Fruit fly (Drosophila melanogaster) whole organism, embryonic: ENCODE data around the gene COX7AL.
A peak's percentile ranks its signal among the peaks of the same experiment; 100 is the strongest.

Source experiments
- Asciz ChIP-seq: fragments of 200-800 bp; sonication (Bioruptor generic); optimal IDR thresholded peaks from 2 replicates; lab custom pipeline; 2017; ENCODE audit warnings: missing biosample characterization, mild to moderate bottlenecking, missing genetic modification characterization, missing genetic modification reagents
- Bteb2 ChIP-seq: fragments of 200-800 bp; sonication (Bioruptor generic); optimal IDR thresholded peaks from 2 replicates; lab custom pipeline; 2016; ENCODE audit warnings: missing biosample characterization, missing genetic modification characterization
- CG10543 ChIP-seq: fragments of 200-800 bp; sonication (Bioruptor generic); optimal IDR thresholded peaks from 3 replicates; lab custom pipeline; 2017; ENCODE audit warnings: missing biosample characterization, mild to moderate bottlenecking, missing genetic modification characterization, moderate library complexity
- CG10654 ChIP-seq: fragments of 200-800 bp; sonication (Bioruptor generic); optimal IDR thresholded peaks from 2 replicates; lab custom pipeline; 2016; ENCODE audit warnings: missing biosample characterization, missing genetic modification characterization
- CG11560 ChIP-seq: fragments of 200-800 bp; sonication (Bioruptor generic); IDR thresholded peaks from 3 replicates; pipeline ENCODE4 v1.3.6; 2022; ENCODE audit warnings: missing biosample characterization, missing genetic modification characterization
- CG12391 ChIP-seq: fragments of 200-800 bp; sonication (Bioruptor generic); optimal IDR thresholded peaks from 3 replicates; lab custom pipeline; 2018; ENCODE audit warnings: missing biosample characterization, mild to moderate bottlenecking, missing genetic modification characterization, moderate library complexity
- CG15011 ChIP-seq: fragments of 200-800 bp; sonication (Bioruptor generic); optimal IDR thresholded peaks from 3 replicates; lab custom pipeline; 2018; ENCODE audit warnings: missing biosample characterization, mild to moderate bottlenecking, missing genetic modification characterization
- CG15269 ChIP-seq: fragments of 200-800 bp; sonication (Bioruptor generic); optimal IDR thresholded peaks from 2 replicates; lab custom pipeline; 2018; ENCODE audit warnings: missing biosample characterization, mild to moderate bottlenecking, missing genetic modification characterization, moderate library complexity
- CG15696 ChIP-seq: fragments of 200-800 bp; sonication (Bioruptor generic); optimal IDR thresholded peaks from 2 replicates; lab custom pipeline; 2019; ENCODE audit warnings: missing biosample characterization, mild to moderate bottlenecking, missing genetic modification characterization, moderate library complexity
- CG1603 ChIP-seq: fragments of 200-800 bp; sonication (Bioruptor generic); optimal IDR thresholded peaks from 2 replicates; lab custom pipeline; 2019; ENCODE audit warnings: missing biosample characterization, mild to moderate bottlenecking, missing genetic modification characterization, moderate library complexity
- CG17359 ChIP-seq: fragments of 200-800 bp; sonication (Bioruptor generic); optimal IDR thresholded peaks from 3 replicates; lab custom pipeline; 2018; ENCODE audit warnings: missing biosample characterization, mild to moderate bottlenecking, missing genetic modification characterization, moderate library complexity
- CG18476 ChIP-seq: fragments of 200-800 bp; sonication (Bioruptor generic); optimal IDR thresholded peaks from 2 replicates; lab custom pipeline; 2016; ENCODE audit warnings: missing biosample characterization, mild to moderate bottlenecking, missing genetic modification characterization
- CG18599 ChIP-seq: fragments of 200-800 bp; sonication (Bioruptor generic); optimal IDR thresholded peaks from 3 replicates; lab custom pipeline; 2017; ENCODE audit warnings: missing biosample characterization, missing genetic modification characterization, mild to moderate bottlenecking, moderate library complexity, missing genetic modification reagents
- CG2678 ChIP-seq: fragments of 200-800 bp; sonication (Bioruptor generic); optimal IDR thresholded peaks from 3 replicates; lab custom pipeline; 2019; ENCODE audit warnings: missing biosample characterization, mild to moderate bottlenecking, missing genetic modification characterization, moderate library complexity
- CG42726 ChIP-seq: fragments of 200-800 bp; sonication (Bioruptor generic); IDR thresholded peaks from 2 replicates; pipeline ENCODE4 v1.3.6; 2022; ENCODE audit warnings: missing biosample characterization, missing genetic modification characterization; ENCODE audit not compliant: partially characterized antibody
- CG6683 ChIP-seq: fragments of 200-800 bp; sonication (Bioruptor generic); optimal IDR thresholded peaks from 2 replicates; lab custom pipeline; 2017; ENCODE audit warnings: missing biosample characterization, mild to moderate bottlenecking, missing genetic modification characterization, missing genetic modification reagents
- CG7556 ChIP-seq: fragments of 200-800 bp; sonication (Bioruptor generic); optimal IDR thresholded peaks from 2 replicates; lab custom pipeline; 2017; ENCODE audit warnings: missing biosample characterization, mild to moderate bottlenecking, missing genetic modification characterization
- CG8924 ChIP-seq: fragments of 200-800 bp; optimal IDR thresholded peaks from 3 replicates; lab custom pipeline; 2019; ENCODE audit warnings: missing biosample characterization, mild to moderate bottlenecking, missing genetic modification characterization, moderate library complexity
- CG9727 ChIP-seq: fragments of 200-800 bp; sonication (Bioruptor generic); optimal IDR thresholded peaks from 3 replicates; lab custom pipeline; 2017; ENCODE audit warnings: missing biosample characterization, mild to moderate bottlenecking, missing genetic modification characterization
- CkIIα-i1 ChIP-seq: fragments of 200-800 bp; sonication (Bioruptor generic); IDR thresholded peaks from 2 replicates; pipeline ENCODE4 v1.3.6; 2022; ENCODE audit warnings: missing biosample characterization, missing genetic modification characterization
- Drgx ChIP-seq: fragments of 200-800 bp; sonication (Bioruptor generic); IDR thresholded peaks from 2 replicates; pipeline ENCODE4 v1.3.6; 2022; ENCODE audit warnings: missing biosample characterization, missing genetic modification characterization
- NfI ChIP-seq: fragments of 200-800 bp; sonication (Bioruptor generic); optimal IDR thresholded peaks from 3 replicates; lab custom pipeline; 2018; ENCODE audit warnings: missing biosample characterization, mild to moderate bottlenecking, missing genetic modification characterization, moderate library complexity
- Oli ChIP-seq: fragments of 200-800 bp; sonication (Bioruptor generic); optimal IDR thresholded peaks from 2 replicates; lab custom pipeline; 2018; ENCODE audit warnings: missing biosample characterization, mild to moderate bottlenecking, missing genetic modification characterization, moderate library complexity
- Rx ChIP-seq: fragments of 200-800 bp; sonication (Bioruptor generic); IDR thresholded peaks from 2 replicates; pipeline ENCODE4 v1.3.6; 2022; ENCODE audit warnings: missing biosample characterization, missing genetic modification characterization
- Xbp1 ChIP-seq: fragments of 200-800 bp; sonication (Bioruptor generic); optimal IDR thresholded peaks from 3 replicates; lab custom pipeline; 2016; ENCODE audit warnings: missing biosample characterization, mild to moderate bottlenecking, missing genetic modification characterization
- ac ChIP-seq: fragments of 200-800 bp; sonication (Bioruptor generic); optimal IDR thresholded peaks from 3 replicates; lab custom pipeline; 2017; ENCODE audit warnings: missing biosample characterization, mild to moderate bottlenecking, missing genetic modification characterization
- ara ChIP-seq: fragments of 200-800 bp; sonication (Bioruptor generic); IDR thresholded peaks from 2 replicates; pipeline ENCODE4 v1.3.6; 2022; ENCODE audit warnings: missing biosample characterization, missing genetic modification characterization
- ato ChIP-seq: fragments of 200-800 bp; sonication (Bioruptor generic); IDR thresholded peaks from 2 replicates; pipeline ENCODE4 v1.3.6; 2022; ENCODE audit warnings: missing biosample characterization, missing genetic modification characterization; ENCODE audit not compliant: partially characterized antibody
- cad ChIP-seq: fragments of >200 bp; optimal IDR thresholded peaks from 2 replicates; lab custom pipeline; 2017; ENCODE audit warnings: missing biosample characterization, missing genetic modification characterization
- fd102C ChIP-seq: fragments of 200-800 bp; sonication (Bioruptor generic); optimal IDR thresholded peaks from 2 replicates; lab custom pipeline; 2018; ENCODE audit warnings: missing biosample characterization, mild to moderate bottlenecking, missing genetic modification characterization, moderate library complexity
- fd3F ChIP-seq: fragments of 200-800 bp; sonication (Bioruptor generic); optimal IDR thresholded peaks from 2 replicates; lab custom pipeline; 2018; ENCODE audit warnings: missing biosample characterization, mild to moderate bottlenecking, missing genetic modification characterization, moderate library complexity
- kni ChIP-seq: fragments of 200-800 bp; sonication (Bioruptor generic); optimal IDR thresholded peaks from 3 replicates; lab custom pipeline; 2017; ENCODE audit warnings: mild to moderate bottlenecking, missing biosample characterization, missing genetic modification reagents, missing genetic modification characterization
- pita ChIP-seq: fragments of 200-800 bp; sonication (Bioruptor generic); optimal IDR thresholded peaks from 2 replicates; lab custom pipeline; 2017; ENCODE audit warnings: missing biosample characterization, mild to moderate bottlenecking, missing genetic modification characterization
- pum ChIP-seq: fragments of 200-800 bp; sonication (Bioruptor generic); optimal IDR thresholded peaks from 2 replicates; lab custom pipeline; 2016; ENCODE audit warnings: missing biosample characterization, missing genetic modification characterization
- sens ChIP-seq: fragments of 200-800 bp; sonication (Bioruptor generic); peaks from one replicate; lab custom pipeline; 2016; ENCODE audit warnings: missing biosample characterization, missing genetic modification characterization
- tll ChIP-seq, 2 experiments: fragments of 200-800 bp in 1 of 2; fragments of >200 bp in 1 of 2; sonication (Bioruptor generic) in 1 of 2; optimal IDR thresholded peaks; 2 replicates each; lab custom pipeline; 2017 to 2019; ENCODE audit warnings: missing biosample characterization in 2 of 2, missing genetic modification characterization in 2 of 2, mild to moderate bottlenecking in 1 of 2, moderate library complexity in 1 of 2
- zen ChIP-seq: fragments of 200-800 bp; sonication (Bioruptor generic); optimal IDR thresholded peaks from 3 replicates; lab custom pipeline; 2018; ENCODE audit warnings: missing biosample characterization, mild to moderate bottlenecking, missing genetic modification characterization, moderate library complexity

Gene COX7AL

DNA sequence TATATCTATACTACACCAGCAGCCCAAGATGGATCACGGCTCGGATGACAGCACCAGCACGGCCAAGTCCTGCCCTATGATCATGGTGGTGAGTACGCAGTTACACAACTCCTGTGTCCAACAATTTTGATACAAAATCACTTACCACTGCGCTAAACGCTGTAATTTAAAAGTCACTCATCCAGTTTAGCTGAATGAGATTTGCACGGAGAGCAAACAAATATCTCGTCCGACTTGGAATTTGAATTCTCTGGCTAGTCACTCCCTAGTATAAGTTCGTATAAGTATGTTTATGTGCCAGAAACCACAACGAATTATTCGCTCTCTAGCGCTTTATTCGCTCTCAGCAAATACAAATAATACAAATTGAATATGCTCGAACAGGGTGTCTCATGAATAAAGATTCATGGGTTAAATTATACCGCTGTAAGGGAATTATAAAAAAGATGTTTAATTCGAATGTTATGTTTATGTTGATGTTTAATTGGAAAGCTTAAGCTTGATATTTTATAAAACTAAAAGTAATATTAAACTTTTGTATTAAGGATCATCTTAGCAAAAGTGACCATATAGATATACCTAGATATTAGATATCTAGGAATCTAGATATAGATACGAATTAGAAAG is 25.6 kb upstream of the COX7AL start (continued):
- TF ChIP-seq CG15011 (GFP tag; lab: Kevin White, UChicago) (peak; percentile 13), Xbp1 (GFP tag; lab: Kevin White, UChicago) (no peak)

dm6 chr3R:8321447-8321846 is 22.0 kb upstream of the COX7AL start, which contains the start of gene Or85a:
Gene Or85a, plus strand, starts transcription at chr3R:8321747.
- no peak for TF ChIP-seq Oli
- TF ChIP-seq Bteb2, result no peak
- TF ChIP-seq CG17359 (tag; lab: Kevin White, UChicago), result no peak
- TF ChIP-seq CG18476 (GFP tag; lab: Kevin White, UChicago), result no peak
- no peak for TF ChIP-seq NfI (GFP tag; lab: Kevin White, UChicago)
- no peak for TF ChIP-seq CG42726 (GFP tag; lab: Robert Waterston, UW)
- no peak for TF ChIP-seq CG10654 (GFP tag; lab: Kevin White, UChicago)
- no peak for TF ChIP-seq CG12391 (tag; lab: Kevin White, UChicago)
- TF ChIP-seq cad (GFP tag; lab: Kevin White, UChicago), result no peak
- TF ChIP-seq ato (GFP tag; lab: Robert Waterston, UW), result no peak
- TF ChIP-seq ara, result no peak
- TF ChIP-seq CG8924 (tag; lab: Kevin White, UChicago), result no peak
- TF ChIP-seq CG11560 (tag; lab: Robert Waterston, UW), result no peak
- TF ChIP-seq CG1603 (tag; lab: Kevin White, UChicago), result no peak
- TF ChIP-seq CG10543, result no peak
- TF ChIP-seq, all 482 proteins: peak for 0

DNA sequence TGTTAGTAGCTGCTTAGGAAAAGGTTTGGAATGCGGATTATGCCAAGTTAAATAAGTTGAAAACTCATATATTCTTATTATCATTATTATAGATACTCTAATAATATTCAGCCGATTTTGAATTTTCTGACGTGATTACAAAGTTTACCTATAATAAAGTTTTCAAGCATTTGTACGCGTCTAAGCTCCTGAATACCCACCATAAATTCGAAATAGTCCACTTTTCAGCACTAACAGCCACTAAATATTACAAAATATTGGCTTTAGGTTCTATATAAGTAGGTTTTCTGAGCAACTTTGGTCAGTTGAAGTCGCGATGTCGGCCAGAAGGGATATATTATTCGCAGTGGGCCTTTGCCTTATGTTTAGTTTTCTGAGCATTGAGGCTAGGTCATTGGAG is 19.5 kb upstream of the COX7AL start, which contains the start of gene CG7443:
TSS of gene CG7443 (plus strand) at position 301 of the 400 bp plus-strand sequence.
- TF ChIP-seq CG7556, result no peak
- TF ChIP-seq Asciz (GFP tag; lab: Kevin White, UChicago), result no peak
- no peak for TF ChIP-seq pita (GFP tag; lab: Kevin White, UChicago)
- TF ChIP-seq CG15269, result no peak
- TF ChIP-seq fd3F, result no peak
- no peak for TF ChIP-seq CkIIα-i1
- no peak for TF ChIP-seq sens
- TF ChIP-seq CG18599 (GFP tag; lab: Kevin White, UChicago), result no peak
- no peak for TF ChIP-seq Drgx (GFP tag; lab: Robert Waterston, UW)

dm6 chr3R:8326884-8327283 is 16.6 kb upstream of the COX7AL start:
- peak; percentile 39 for TF ChIP-seq CG15696 (tag; lab: Kevin White, UChicago)
- TF ChIP-seq fd102C (GFP tag; lab: Kevin White, UChicago), result peak; percentile 57
- TF ChIP-seq kni, result peak; percentile 23
- TF ChIP-seq tll (GFP tag; optimal IDR thresholded peaks at IDR 0.05; lab: Kevin White, UChicago), result peak in 1 of 2 experiments; percentile 85
- no peak for TF ChIP-seq Rx (GFP tag; lab: Robert Waterston, UW)
- peak; percentile 36 for TF ChIP-seq ac
- peak; percentile 6 for TF ChIP-seq zen (tag; lab: Kevin White, UChicago)
- peak; percentile 20 for TF ChIP-seq CG9727
- TF ChIP-seq pum (GFP tag; lab: Kevin White, UChicago), result no peak
- TF ChIP-seq CG2678 (tag; lab: Kevin White, UChicago), result no peak
- TF ChIP-seq CG6683 (GFP tag; lab: Kevin White, UChicago), result no peak
